Fruit fly (Drosophila melanogaster): Measurements from ENCODE around the gene se.

Gene se

dm6 chr3L:8524816-8525625, 4.7 kb downstream of the se start, which contains the start of the genes GstO1 and foi (continued):
- TF ChIP-seq CG31627 (GFP tag; optimal IDR thresholded peaks at IDR 0.05): peak; percentile 30
- peak; percentile 23 for TF ChIP-seq lz (GFP tag; optimal IDR thresholded peaks at IDR 0.05)
- no peak for TF ChIP-seq CG6808 (GFP tag; optimal IDR thresholded peaks at IDR 0.05)
- no peak for TF ChIP-seq CG7368 (GFP tag; optimal IDR thresholded peaks at IDR 0.05)
- peak; percentile 48 for TF ChIP-seq esn (GFP tag; optimal IDR thresholded peaks at IDR 0.05)
- peak; percentile 38 for TF ChIP-seq CG32006 (GFP tag; optimal IDR thresholded peaks at IDR 0.05)
- TF ChIP-seq CG6276 (GFP tag; optimal IDR thresholded peaks at IDR 0.05): no peak
- no peak for TF ChIP-seq CG11762 (GFP tag; optimal IDR thresholded peaks at IDR 0.05; ENCODE audit: insufficient read depth)
- no peak for TF ChIP-seq Gug (GFP tag; IDR thresholded peaks at IDR 0.05)
- TF ChIP-seq vri (GFP tag; optimal IDR thresholded peaks at IDR 0.05): peak; percentile 67
- TF ChIP-seq fkh (GFP tag; optimal IDR thresholded peaks at IDR 0.05): no peak
- TF ChIP-seq Eip78C (GFP tag): peak; percentile 45
- no peak for TF ChIP-seq CG8319 (GFP tag; optimal IDR thresholded peaks at IDR 0.05)
- peak; percentile 33 for TF ChIP-seq CG3032 (tag; optimal IDR thresholded peaks at IDR 0.05)
- peak; percentile 39 for TF ChIP-seq dsx (GFP tag; optimal IDR thresholded peaks at IDR 0.05; ENCODE audit: poor library complexity, severe bottlenecking)
- no peak for TF ChIP-seq fd59A (GFP tag; optimal IDR thresholded peaks at IDR 0.05)
- no peak for TF ChIP-seq Hr4 (GFP tag; optimal IDR thresholded peaks at IDR 0.05)
- peak; percentile 58 for TF ChIP-seq achi (GFP tag; optimal IDR thresholded peaks at IDR 0.05)
- TF ChIP-seq Hr39 (GFP tag; optimal IDR thresholded peaks at IDR 0.05): peak; percentile 7
- no peak for TF ChIP-seq ss (GFP tag; optimal IDR thresholded peaks at IDR 0.05)
- TF ChIP-seq OdsH (GFP tag; optimal IDR thresholded peaks at IDR 0.05): no peak
- TF ChIP-seq Sox14 (GFP tag; optimal IDR thresholded peaks at IDR 0.05): no peak
- no peak for TF ChIP-seq cyc (GFP tag; optimal IDR thresholded peaks at IDR 0.05)
- no peak for TF ChIP-seq CG3919 (GFP tag; optimal IDR thresholded peaks at IDR 0.05)
- TF ChIP-seq CG4318 (GFP tag; optimal IDR thresholded peaks at IDR 0.05): no peak
- no peak for TF ChIP-seq fd85E (GFP tag; optimal IDR thresholded peaks at IDR 0.05)
- TF ChIP-seq salr (GFP tag; optimal IDR thresholded peaks at IDR 0.05): peak in 1 of 2 experiments; percentile 37
- peak; percentile 19 for TF ChIP-seq CG6792 (GFP tag; optimal IDR thresholded peaks at IDR 0.05)
- no peak for TF ChIP-seq eg (GFP tag; IDR thresholded peaks at IDR 0.05)

- TF ChIP-seq CG11902 (GFP tag; optimal IDR thresholded peaks at IDR 0.05) (no peak), acj6 (GFP tag; optimal IDR thresholded peaks at IDR 0.05) (peak; percentile 22), Eip78C (GFP tag) (peak; percentile 52), CG4318 (GFP tag; optimal IDR thresholded peaks at IDR 0.05) (no peak), Ets21C (GFP tag; optimal IDR thresholded peaks at IDR 0.05) (no peak), Lpt (GFP tag; optimal IDR thresholded peaks at IDR 0.05) (no peak), Sox14 (GFP tag; optimal IDR thresholded peaks at IDR 0.05) (no peak), achi (GFP tag; optimal IDR thresholded peaks at IDR 0.05) (peak; percentile 14), CG11294 (GFP tag; IDR thresholded peaks at IDR 0.05) (no peak), OdsH (GFP tag; optimal IDR thresholded peaks at IDR 0.05) (peak; percentile 30), CG9139 (GFP tag; optimal IDR thresholded peaks at IDR 0.05) (no peak), Ets96B (tag; optimal IDR thresholded peaks at IDR 0.05) (no peak), Gug (GFP tag; IDR thresholded peaks at IDR 0.05) (no peak), CG32006 (GFP tag; optimal IDR thresholded peaks at IDR 0.05) (peak; percentile 40), pdm3 (GFP tag; optimal IDR thresholded peaks at IDR 0.05) (peak; percentile 24), fkh (GFP tag; optimal IDR thresholded peaks at IDR 0.05) (peak; percentile 80), Eip93F (GFP tag; optimal IDR thresholded peaks at IDR 0.05) (no peak), CG31627 (GFP tag; optimal IDR thresholded peaks at IDR 0.05) (peak; percentile 9), Eip75B (GFP tag; optimal IDR thresholded peaks at IDR 0.05) (no peak), spab (GFP tag; optimal IDR thresholded peaks at IDR 0.05) (no peak), topi (GFP tag; optimal IDR thresholded peaks at IDR 0.05) (peak; percentile 2), esn (GFP tag; optimal IDR thresholded peaks at IDR 0.05) (peak; percentile 39), CG7368 (GFP tag; optimal IDR thresholded peaks at IDR 0.05) (no peak), vri (GFP tag; optimal IDR thresholded peaks at IDR 0.05) (peak; percentile 55), Hr4 (GFP tag; optimal IDR thresholded peaks at IDR 0.05) (peak; percentile 14), Hr39 (GFP tag; optimal IDR thresholded peaks at IDR 0.05) (peak; percentile 25), svp (GFP tag) (peak; percentile 81), CG6808 (GFP tag; optimal IDR thresholded peaks at IDR 0.05) (no peak), dac (GFP tag; optimal IDR thresholded peaks at IDR 0.05) (no peak), CG3919 (GFP tag; optimal IDR thresholded peaks at IDR 0.05) (no peak), CG8119 (GFP tag; IDR thresholded peaks at IDR 0.05) (no peak), Sox102F (GFP tag; optimal IDR thresholded peaks at IDR 0.05) (peak; percentile 9), cyc (GFP tag; optimal IDR thresholded peaks at IDR 0.05) (no peak)
Measured at dm6 chr3L:8525691-8526421, 5.5 kb downstream of the se start.

Measured in whole organism, prepupa.